Worm (Caenorhabditis elegans): Measurements from ENCODE around the gene unc-22.

DNA sequence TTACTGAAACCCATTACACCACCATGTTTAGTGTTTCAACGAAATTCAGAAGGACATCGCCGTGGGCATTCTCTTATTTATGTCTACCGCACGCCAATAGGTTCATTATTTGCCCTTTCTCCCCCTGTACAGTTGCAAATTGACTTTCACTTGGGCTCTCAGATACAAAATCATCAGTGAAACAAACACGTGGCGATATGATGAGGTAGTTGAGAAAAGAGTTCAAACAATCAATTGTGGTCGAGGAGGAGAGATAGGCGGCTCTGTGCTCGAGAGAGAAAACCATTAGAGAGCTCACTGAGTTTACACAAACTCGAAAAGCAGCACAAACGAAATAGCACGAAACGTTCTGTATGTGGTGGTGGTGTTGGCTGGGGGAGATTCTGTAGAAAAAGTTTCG is 53.7 kb downstream of the unc-22 start:
- no peak for TF ChIP-seq ceh-28 (tag; optimal IDR thresholded peaks at IDR 0.05)
- TF ChIP-seq snpc-4 (tag; optimal IDR thresholded peaks at IDR 0.05) = no peak
- TF ChIP-seq ama-1 (optimal IDR thresholded peaks at IDR 0.05) = no peak
